Worm (Caenorhabditis elegans): ENCODE data around the gene Y53C12B.7.

Gene Y53C12B.7

DNA sequence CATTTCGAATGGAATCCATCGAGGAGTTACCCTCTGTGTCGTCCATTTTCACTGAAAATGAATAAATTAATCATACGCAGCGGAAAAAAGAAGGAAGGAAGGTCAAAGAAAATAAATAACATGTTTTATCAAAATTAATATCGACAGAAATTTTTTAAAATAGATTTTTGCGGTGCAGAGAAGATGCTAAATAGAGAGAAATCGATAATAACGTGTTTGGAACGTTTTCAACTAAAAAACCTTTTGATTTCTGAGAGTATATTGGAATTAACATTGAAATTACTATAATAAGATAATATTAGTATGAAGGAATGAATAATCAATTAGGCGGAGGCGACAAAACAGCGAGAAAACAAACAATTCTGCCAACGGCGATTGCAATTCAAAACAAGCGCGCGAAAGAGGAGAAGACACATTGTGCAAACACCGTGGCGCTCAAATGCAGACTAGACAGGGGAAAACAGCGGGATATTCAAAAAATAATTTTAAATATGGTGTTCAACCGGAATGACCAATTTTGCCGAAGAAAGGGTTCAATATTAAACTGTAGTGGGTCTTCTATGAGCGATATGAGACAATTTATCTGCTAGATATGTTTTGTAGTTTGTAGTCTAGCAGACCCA lies 36.5 kb downstream of the Y53C12B.7 start, which contains the start of gene wee-1.3 (continued):
- TF ChIP-seq tbx-9 (tag; optimal IDR thresholded peaks at IDR 0.05; ENCODE audit: borderline replicate concordance) (no peak), D2030.7 (GFP tag; IDR thresholded peaks at IDR 0.05) (0 out of 2 replicates have a peak, but pooled peaks have one; percentile 33), ama-1 (optimal IDR thresholded peaks at IDR 0.05) (no peak), ama-1 (GFP tag; optimal IDR thresholded peaks at IDR 0.05) (no peak), ztf-28 (GFP tag; IDR thresholded peaks at IDR 0.05) (no peak), B0336.3 (GFP tag; IDR thresholded peaks at IDR 0.05) (peak; percentile 37; the same call in 1 of the 2 replicates), unc-130 (GFP tag; optimal IDR thresholded peaks at IDR 0.05) (peak; percentile 48), F10E7.11 (tag; optimal IDR thresholded peaks at IDR 0.05) (no peak), him-1 (tag; optimal IDR thresholded peaks at IDR 0.05) (no peak), lag-1 (GFP tag; IDR thresholded peaks at IDR 0.05) (no peak), cebp-2 (GFP tag; IDR thresholded peaks at IDR 0.05) (no peak), mcd-1 (GFP tag; IDR thresholded peaks at IDR 0.05) (peak; percentile 76), F57A8.1 (GFP tag; optimal IDR thresholded peaks at IDR 0.05) (no peak), K12H6.12 (tag; optimal IDR thresholded peaks at IDR 0.05) (peak; percentile 17), ekl-4 (GFP tag; IDR thresholded peaks at IDR 0.05) (peak; percentile 56), hlh-26 (GFP tag; conservative IDR thresholded peaks at IDR 0.05) (no peak), hmg-1.2 (GFP tag; IDR thresholded peaks at IDR 0.05) (peak; percentile 65), snpc-1.3 (tag; optimal IDR thresholded peaks at IDR 0.05; ENCODE audit: insufficient read depth) (no peak), Y67H2A.10 (GFP tag; conservative IDR thresholded peaks at IDR 0.05) (no peak), snpc-3.4 (tag; optimal IDR thresholded peaks at IDR 0.05) (no peak), mes-4 (tag; optimal IDR thresholded peaks at IDR 0.05) (no peak), Y95B8A.8 (GFP tag; IDR thresholded peaks at IDR 0.05) (no peak), chd-7 (tag; optimal IDR thresholded peaks at IDR 0.05) (no peak), zfh-2 (GFP tag; conservative IDR thresholded peaks at IDR 0.05) (no peak), bed-1 (GFP tag; IDR thresholded peaks at IDR 0.05) (no peak), F39B2.1 (GFP tag; IDR thresholded peaks at IDR 0.05) (no peak), Y53G8AR.9 (GFP tag; conservative IDR thresholded peaks at IDR 0.05) (no peak), pbrm-1 (GFP tag; IDR thresholded peaks at IDR 0.05) (peak; percentile 55; the same call in 1 of the 2 replicates), ztf-6 (GFP tag; IDR thresholded peaks at IDR 0.05) (no peak), Y53F4B.3 (GFP tag; IDR thresholded peaks at IDR 0.05) (no peak), let-526 (GFP tag; IDR thresholded peaks at IDR 0.05) (no peak), tlf-1 (GFP tag; optimal IDR thresholded peaks at IDR 0.05) (no peak), nhr-179 (tag; optimal IDR thresholded peaks at IDR 0.05) (no peak), ztf-18 (tag; optimal IDR thresholded peaks at IDR 0.05) (no peak), F52B5.7 (tag; optimal IDR thresholded peaks at IDR 0.05) (no peak), lin-35 (GFP tag; optimal IDR thresholded peaks at IDR 0.05) (peak; percentile 20 to 95 (median 70)), nhr-90 (tag; optimal IDR thresholded peaks at IDR 0.05) (no peak), dpl-1 (GFP tag; optimal IDR thresholded peaks at IDR 0.05) (peak; percentile 93), attf-6 (GFP tag; IDR thresholded peaks at IDR 0.05) (no peak), sdz-38 (tag; optimal IDR thresholded peaks at IDR 0.05) (no peak), ceh-58 (GFP tag; IDR thresholded peaks at IDR 0.05) (no peak), mxl-1 (tag; optimal IDR thresholded peaks at IDR 0.05) (no peak), mel-28 (tag; optimal IDR thresholded peaks at IDR 0.05; ENCODE audit: borderline replicate concordance) (no peak), rec-8 (tag; optimal IDR thresholded peaks at IDR 0.05) (no peak), nhr-120 (GFP tag; IDR thresholded peaks at IDR 0.05) (no peak), aptf-2 (GFP tag; conservative IDR thresholded peaks at IDR 0.05) (no peak), aptf-3 (GFP tag; IDR thresholded peaks at IDR 0.05) (no peak), Y56A3A.18 (GFP tag; IDR thresholded peaks at IDR 0.05) (no peak), ZK185.1 (tag; optimal IDR thresholded peaks at IDR 0.05; ENCODE audit: poor library complexity, severe bottlenecking) (no peak)

All from whole organism, young adult.